Fruit fly (Drosophila melanogaster) whole organism, embryonic: ENCODE results near the gene TwdlW.

Source experiments
- Antp ChIP-seq: fragments of 200-800 bp; sonication (Bioruptor generic); optimal IDR thresholded peaks from 3 replicates; lab custom pipeline; 2016; ENCODE audit warnings: missing biosample characterization, missing genetic modification characterization
- CG10543 ChIP-seq: fragments of 200-800 bp; sonication (Bioruptor generic); optimal IDR thresholded peaks from 3 replicates; lab custom pipeline; 2017; ENCODE audit warnings: missing biosample characterization, mild to moderate bottlenecking, missing genetic modification characterization, moderate library complexity
- CG11085 ChIP-seq: fragments of 200-800 bp; sonication (Bioruptor generic); IDR thresholded peaks from 2 replicates; pipeline ENCODE4 v1.3.6; 2022; ENCODE audit warnings: missing biosample characterization, missing genetic modification characterization
- CG11695 ChIP-seq: fragments of 200-800 bp; sonication (Bioruptor generic); IDR thresholded peaks from 3 replicates; pipeline ENCODE4 v1.3.6; 2022; ENCODE audit warnings: missing biosample characterization, missing genetic modification characterization
- CG11723 ChIP-seq: fragments of 200-800 bp; sonication (Bioruptor generic); optimal IDR thresholded peaks from 2 replicates; lab custom pipeline; 2017; ENCODE audit warnings: missing biosample characterization, mild to moderate bottlenecking, missing genetic modification characterization
- CG12769 ChIP-seq: fragments of 200-800 bp; sonication (Bioruptor generic); optimal IDR thresholded peaks from 2 replicates; lab custom pipeline; 2019; ENCODE audit warnings: missing biosample characterization, mild to moderate bottlenecking, missing genetic modification characterization, moderate library complexity
- CG14965 ChIP-seq: fragments of 200-800 bp; sonication (Bioruptor generic); optimal IDR thresholded peaks from 2 replicates; lab custom pipeline; 2016; ENCODE audit warnings: missing biosample characterization, missing genetic modification characterization, borderline replicate concordance
- CG1603 ChIP-seq: fragments of 200-800 bp; sonication (Bioruptor generic); optimal IDR thresholded peaks from 2 replicates; lab custom pipeline; 2019; ENCODE audit warnings: missing biosample characterization, mild to moderate bottlenecking, missing genetic modification characterization, moderate library complexity
- CG17361 ChIP-seq: fragments of 200-800 bp; sonication (Bioruptor generic); IDR thresholded peaks from 3 replicates; pipeline ENCODE4 v1.3.6; 2022; ENCODE audit warnings: missing biosample characterization, missing genetic modification characterization
- CG17802 ChIP-seq: fragments of 200-800 bp; sonication (Bioruptor generic); optimal IDR thresholded peaks from 2 replicates; lab custom pipeline; 2018; ENCODE audit warnings: missing biosample characterization, mild to moderate bottlenecking, missing genetic modification characterization, moderate library complexity
- CG1792 ChIP-seq: fragments of 200-800 bp; sonication (Bioruptor generic); optimal IDR thresholded peaks from 2 replicates; lab custom pipeline; 2016; ENCODE audit warnings: missing biosample characterization, missing genetic modification characterization
- CG2875 ChIP-seq: fragments of 200-800 bp; sonication (Bioruptor generic); optimal IDR thresholded peaks from 2 replicates; lab custom pipeline; 2017; ENCODE audit warnings: missing biosample characterization, mild to moderate bottlenecking, missing genetic modification characterization, missing genetic modification reagents
- CG30431 ChIP-seq: fragments of 200-800 bp; sonication (Bioruptor generic); optimal IDR thresholded peaks from 2 replicates; lab custom pipeline; 2017; ENCODE audit warnings: missing biosample characterization, missing genetic modification characterization
- CG3065 ChIP-seq: fragments of 200-800 bp; sonication (Bioruptor generic); optimal IDR thresholded peaks from 2 replicates; lab custom pipeline; 2016; ENCODE audit warnings: missing biosample characterization, missing genetic modification characterization
- CG31388 ChIP-seq: fragments of 200-800 bp; sonication (Bioruptor generic); optimal IDR thresholded peaks from 2 replicates; lab custom pipeline; 2016; ENCODE audit warnings: missing biosample characterization, missing genetic modification characterization
- CG3163 ChIP-seq: fragments of 200-800 bp; sonication (Bioruptor generic); optimal IDR thresholded peaks from 3 replicates; lab custom pipeline; 2016; ENCODE audit warnings: missing biosample characterization, missing genetic modification characterization
- CG34376 ChIP-seq: fragments of 200-800 bp; sonication (Bioruptor generic); optimal IDR thresholded peaks from 2 replicates; lab custom pipeline; 2018; ENCODE audit warnings: missing biosample characterization, mild to moderate bottlenecking, missing genetic modification characterization
- CG3847 ChIP-seq: fragments of 200-800 bp; sonication (Bioruptor generic); IDR thresholded peaks from 2 replicates; pipeline ENCODE4 v1.3.6; 2022; ENCODE audit warnings: missing biosample characterization, missing genetic modification characterization
- CG4328 ChIP-seq: fragments of 200-800 bp; sonication (Bioruptor generic); optimal IDR thresholded peaks from 3 replicates; lab custom pipeline; 2017; ENCODE audit warnings: missing biosample characterization, missing genetic modification reagents, missing genetic modification characterization
- CG4360 ChIP-seq: fragments of 200-800 bp; sonication (Bioruptor generic); IDR thresholded peaks from 2 replicates; pipeline ENCODE4 v1.3.6; 2022; ENCODE audit warnings: missing biosample characterization, missing genetic modification characterization
- CG43689 ChIP-seq: fragments of 200-800 bp; sonication (Bioruptor generic); IDR thresholded peaks from 2 replicates; pipeline ENCODE4 v1.3.6; 2022; ENCODE audit warnings: missing biosample characterization, missing genetic modification characterization
- CG4424 ChIP-seq: fragments of 200-800 bp; sonication (Bioruptor generic); optimal IDR thresholded peaks from 3 replicates; lab custom pipeline; 2016; ENCODE audit warnings: missing biosample characterization, missing genetic modification characterization
- CG5180 ChIP-seq: fragments of 200-800 bp; sonication (Bioruptor generic); optimal IDR thresholded peaks from 3 replicates; lab custom pipeline; 2017; ENCODE audit warnings: missing biosample characterization, missing genetic modification characterization, mild to moderate bottlenecking, moderate library complexity, missing genetic modification reagents
- CG6683 ChIP-seq: fragments of 200-800 bp; sonication (Bioruptor generic); optimal IDR thresholded peaks from 2 replicates; lab custom pipeline; 2017; ENCODE audit warnings: missing biosample characterization, mild to moderate bottlenecking, missing genetic modification characterization, missing genetic modification reagents
- CG6813 ChIP-seq: fragments of 200-800 bp; sonication (Bioruptor generic); optimal IDR thresholded peaks from 2 replicates; lab custom pipeline; 2017; ENCODE audit warnings: missing biosample characterization, missing genetic modification characterization, mild to moderate bottlenecking, moderate library complexity, missing genetic modification reagents
- Dek ChIP-seq: fragments of 200-800 bp; sonication (Bioruptor generic); optimal IDR thresholded peaks from 3 replicates; lab custom pipeline; 2019; ENCODE audit warnings: missing biosample characterization, mild to moderate bottlenecking, missing genetic modification characterization, moderate library complexity
- Dip3 ChIP-seq: fragments of 200-800 bp; sonication (Bioruptor generic); optimal IDR thresholded peaks from 3 replicates; lab custom pipeline; 2016; ENCODE audit warnings: missing biosample characterization, missing genetic modification characterization
- Doc2 ChIP-seq: fragments of 200-800 bp; sonication (Bioruptor generic); IDR thresholded peaks from 2 replicates; pipeline ENCODE4 v1.3.6; 2022; ENCODE audit warnings: missing biosample characterization, missing genetic modification characterization
- Drgx ChIP-seq: fragments of 200-800 bp; sonication (Bioruptor generic); IDR thresholded peaks from 2 replicates; pipeline ENCODE4 v1.3.6; 2022; ENCODE audit warnings: missing biosample characterization, missing genetic modification characterization
- GATAe ChIP-seq: fragments of 200-800 bp; sonication (Bioruptor generic); conservative IDR thresholded peaks from 2 replicates; pipeline ENCODE4 v1.3.6; 2022; ENCODE audit warnings: missing biosample characterization, missing genetic modification characterization
- HLH3B ChIP-seq: fragments of 200-800 bp; sonication (Bioruptor generic); IDR thresholded peaks from 2 replicates; pipeline ENCODE4 v1.3.6; 2022; ENCODE audit warnings: missing biosample characterization, missing genetic modification characterization
- Kr ChIP-seq: fragments of 200-800 bp; sonication (Bioruptor generic); optimal IDR thresholded peaks from 2 replicates; lab custom pipeline; 2017; ENCODE audit warnings: missing biosample characterization, mild to moderate bottlenecking, missing genetic modification characterization
- Lim3 ChIP-seq: fragments of 200-800 bp; sonication (Bioruptor generic); IDR thresholded peaks from 2 replicates; pipeline ENCODE4 v1.3.6; 2022; ENCODE audit warnings: missing biosample characterization, missing genetic modification characterization
- Meics ChIP-seq: fragments of 200-800 bp; sonication (Bioruptor generic); optimal IDR thresholded peaks from 2 replicates; lab custom pipeline; 2017; ENCODE audit warnings: missing biosample characterization, mild to moderate bottlenecking, missing genetic modification characterization
- Ravus ChIP-seq: fragments of 200-800 bp; sonication (Bioruptor generic); IDR thresholded peaks from 2 replicates; pipeline ENCODE4 v1.3.6; 2022; ENCODE audit warnings: missing biosample characterization, missing genetic modification characterization
- al ChIP-seq: fragments of 200-800 bp; sonication (Bioruptor generic); IDR thresholded peaks from 2 replicates; pipeline ENCODE4 v1.3.6; 2022; ENCODE audit warnings: missing biosample characterization, missing genetic modification characterization
- ash1 ChIP-seq: fragments of 200-800 bp; sonication (Bioruptor generic); optimal IDR thresholded peaks from 2 replicates; lab custom pipeline; 2018; ENCODE audit warnings: missing biosample characterization, mild to moderate bottlenecking, missing genetic modification characterization
- chif ChIP-seq, 2 experiments: fragments of 200-800 bp; sonication (Bioruptor generic); optimal IDR thresholded peaks; 3 replicates each; lab custom pipeline; 2016; ENCODE audit warnings: missing biosample characterization in 2 of 2, missing genetic modification characterization in 2 of 2
- chn ChIP-seq: fragments of 200-800 bp; sonication (Bioruptor generic); optimal IDR thresholded peaks from 2 replicates; lab custom pipeline; 2016; ENCODE audit warnings: missing biosample characterization, missing genetic modification characterization
- disco-r ChIP-seq: fragments of 200-800 bp; sonication (Bioruptor generic); optimal IDR thresholded peaks from 2 replicates; lab custom pipeline; 2016; ENCODE audit warnings: missing biosample characterization, missing genetic modification characterization
- hbn ChIP-seq: fragments of 200-800 bp; sonication (Bioruptor generic); IDR thresholded peaks from 2 replicates; pipeline ENCODE4 v1.3.6; 2022; ENCODE audit warnings: missing biosample characterization, missing genetic modification characterization; ENCODE audit not compliant: partially characterized antibody
- jumu ChIP-seq: fragments of 200-800 bp; sonication (Bioruptor generic); optimal IDR thresholded peaks from 3 replicates; lab custom pipeline; 2016; ENCODE audit warnings: missing biosample characterization, missing genetic modification characterization
- kni ChIP-seq: fragments of 200-800 bp; sonication (Bioruptor generic); optimal IDR thresholded peaks from 3 replicates; lab custom pipeline; 2017; ENCODE audit warnings: mild to moderate bottlenecking, missing biosample characterization, missing genetic modification reagents, missing genetic modification characterization
- maf-S ChIP-seq: fragments of 200-800 bp; sonication (Bioruptor generic); optimal IDR thresholded peaks from 2 replicates; lab custom pipeline; 2016; ENCODE audit warnings: missing biosample characterization, missing genetic modification characterization
- mirr ChIP-seq: fragments of 200-800 bp; sonication (Bioruptor generic); optimal IDR thresholded peaks from 3 replicates; lab custom pipeline; 2018; ENCODE audit warnings: missing biosample characterization, mild to moderate bottlenecking, missing genetic modification characterization
- pb ChIP-seq: fragments of 200-800 bp; sonication (Bioruptor generic); optimal IDR thresholded peaks from 3 replicates; lab custom pipeline; 2016; ENCODE audit warnings: missing biosample characterization, missing genetic modification characterization
- row ChIP-seq: fragments of 200-800 bp; sonication (Bioruptor generic); IDR thresholded peaks from 3 replicates; pipeline ENCODE4 v1.3.6; 2022; ENCODE audit warnings: missing biosample characterization, missing genetic modification characterization
- sc ChIP-seq, 3 experiments: fragments of >200 bp in 2 of 3; fragments of 200-800 bp in 1 of 3; sonication (Bioruptor generic) in 1 of 3; optimal IDR thresholded peaks; 2 replicates in 2 of 3; 3 replicates in 1 of 3; lab custom pipeline; 2017; ENCODE audit warnings: mild to moderate bottlenecking in 1 of 3, missing biosample characterization in 1 of 3, missing genetic modification characterization in 1 of 3, missing genetic modification reagents in 1 of 3
- sim ChIP-seq: fragments of 200-800 bp; sonication (Bioruptor generic); IDR thresholded peaks from 2 replicates; pipeline ENCODE4 v1.3.6; 2022; ENCODE audit warnings: missing biosample characterization, missing genetic modification characterization
- sisA ChIP-seq: fragments of 200-800 bp; sonication (Bioruptor generic); IDR thresholded peaks from 2 replicates; pipeline ENCODE4 v1.3.6; 2022; ENCODE audit warnings: missing biosample characterization, missing genetic modification characterization
- tio ChIP-seq: fragments of 200-800 bp; sonication (Bioruptor generic); optimal IDR thresholded peaks from 2 replicates; lab custom pipeline; 2017; ENCODE audit warnings: missing biosample characterization, missing genetic modification characterization, inconsistent platforms
- zfh1 ChIP-seq: fragments of 200-800 bp; sonication (Bioruptor generic); IDR thresholded peaks from 3 replicates; pipeline ENCODE4 v1.3.6; 2022; ENCODE audit warnings: missing biosample characterization, missing genetic modification characterization

TwdlW gene

DNA sequence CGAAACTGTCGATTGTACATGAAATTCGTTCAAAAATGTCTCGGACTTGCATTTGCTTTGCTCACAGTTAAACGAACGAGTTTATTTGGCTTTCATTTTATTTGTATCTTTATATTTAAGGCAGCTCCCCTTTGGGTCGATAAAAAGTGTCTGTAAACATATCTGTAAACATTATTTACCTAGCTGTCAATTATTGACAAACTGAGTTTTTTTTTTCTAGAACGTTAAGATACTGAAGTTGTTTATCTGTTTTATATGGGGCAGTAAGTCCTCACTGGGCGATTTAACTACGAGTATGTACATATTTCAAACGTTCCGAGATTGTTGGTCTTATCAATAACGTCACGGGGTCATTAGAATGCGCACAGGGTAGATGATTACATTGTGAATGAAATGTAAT is 26.5 kb downstream of the TwdlW start (continued):
- TF ChIP-seq CG11695 (GFP tag; lab: Robert Waterston, UW) (peak; percentile 15; the same call in 1 of the 3 replicates), Dip3 (GFP tag; lab: Kevin White, UChicago) (no peak), CG17802 (tag; lab: Kevin White, UChicago) (no peak), row (GFP tag; lab: Robert Waterston, UW) (no peak), CG4424 (GFP tag; lab: Kevin White, UChicago) (no peak), GATAe (no peak), HLH3B (GFP tag; lab: Robert Waterston, UW) (no peak), CG11085 (GFP tag; lab: Robert Waterston, UW) (no peak), CG17361 (GFP tag; lab: Robert Waterston, UW) (no peak), Dek (tag; lab: Kevin White, UChicago) (no peak), jumu (no peak), CG6683 (no peak), Kr (GFP tag; lab: Kevin White, UChicago) (peak; percentile 6), al (no peak), tio (GFP tag; lab: Kevin White, UChicago) (no peak), ash1 (GFP tag; lab: Kevin White, UChicago) (no peak), CG6813 (GFP tag; lab: Kevin White, UChicago) (peak; percentile 63), CG34376 (peak; percentile 43), CG4360 (no peak), CG1603 (tag; lab: Kevin White, UChicago) (no peak), chif (GFP tag; optimal IDR thresholded peaks at IDR 0.05; lab: Kevin White, UChicago) (no peak), hbn (GFP tag; lab: Robert Waterston, UW) (no peak), CG3065 (no peak), CG31388 (no peak), CG2875 (GFP tag; lab: Kevin White, UChicago) (peak; percentile 37), CG11723 (GFP tag; lab: Kevin White, UChicago) (peak; percentile 25), Drgx (GFP tag; lab: Robert Waterston, UW) (no peak), Lim3 (GFP tag; lab: Robert Waterston, UW) (no peak), Ravus (GFP tag; lab: Robert Waterston, UW) (no peak), CG4328 (peak; percentile 31), CG3847 (no peak), sim (GFP tag; lab: Robert Waterston, UW) (no peak), CG10543 (peak; percentile 43), CG5180 (GFP tag; lab: Kevin White, UChicago) (no peak), chn (no peak), zfh1 (GFP tag; lab: Robert Waterston, UW) (no peak), CG30431 (GFP tag; lab: Kevin White, UChicago) (no peak), maf-S (GFP tag; lab: Kevin White, UChicago) (no peak), sisA (GFP tag; lab: Robert Waterston, UW) (no peak), CG14965 (GFP tag; lab: Kevin White, UChicago) (no peak), kni (GFP tag; lab: Kevin White, UChicago) (peak; percentile 62), pb (GFP tag; lab: Kevin White, UChicago) (no peak), CG43689 (GFP tag; lab: Robert Waterston, UW) (no peak), disco-r (GFP tag; lab: Kevin White, UChicago) (no peak), CG12769 (no peak), CG3163 (no peak), Doc2 (GFP tag; lab: Robert Waterston, UW) (no peak), mirr (peak; percentile 52), Antp (GFP tag; lab: Kevin White, UChicago) (no peak), Meics (GFP tag; lab: Kevin White, UChicago) (no peak), sc (optimal IDR thresholded peaks at IDR 0.05; lab: Kevin White, UChicago) (no peak), sc (GFP tag; optimal IDR thresholded peaks at IDR 0.05; lab: Kevin White, UChicago) (no peak), CG1792 (GFP tag; lab: Kevin White, UChicago) (no peak)
